Fruit fly (Drosophila melanogaster): ENCODE measurements around the gene beat-VII.
A peak's percentile ranks its signal among the peaks of the same experiment; 100 is the strongest.

beat-VII gene

DNA sequence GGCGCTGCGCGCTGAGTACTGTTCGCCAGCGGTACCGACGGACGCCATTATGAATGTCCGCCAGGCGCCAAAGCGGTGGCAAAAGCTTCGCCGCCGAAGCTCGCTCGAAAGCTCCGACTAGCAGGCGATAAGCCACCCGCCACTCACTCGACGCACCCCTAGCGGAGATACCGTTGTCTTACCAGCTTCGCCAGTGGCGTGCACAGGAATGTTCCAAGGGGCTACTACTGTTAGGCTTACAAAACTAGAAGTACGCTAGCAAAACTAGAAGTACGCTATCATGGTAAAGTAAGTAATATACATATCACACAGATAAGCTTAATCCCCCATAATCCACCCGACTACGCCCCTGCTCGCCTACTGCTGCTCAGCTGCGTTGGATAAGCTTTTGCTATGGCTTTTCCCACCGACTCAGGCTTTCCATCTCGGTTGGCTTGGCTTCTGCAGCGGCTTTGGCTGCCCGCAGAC lies 32.4 kb upstream of the beat-VII start, which contains the start of gene amon (continued):
- TF ChIP-seq pho (GFP tag; optimal IDR thresholded peaks at IDR 0.05) (peak; percentile 99), chm (GFP tag; IDR thresholded peaks at IDR 0.05) (peak; percentile 96), CG11456 (GFP tag; IDR thresholded peaks at IDR 0.05) (peak; percentile 99), Rfx (GFP tag; IDR thresholded peaks at IDR 0.05) (peak; percentile 100), NC2α (GFP tag; optimal IDR thresholded peaks at IDR 0.05) (peak; percentile 94), CG8944 (GFP tag; optimal IDR thresholded peaks at IDR 0.05) (peak; percentile 98), CG6654 (GFP tag; optimal IDR thresholded peaks at IDR 0.05) (peak; percentile 90), bigmax (GFP tag; optimal IDR thresholded peaks at IDR 0.05) (peak; percentile 77), nerfin-2 (GFP tag; IDR thresholded peaks at IDR 0.05; ENCODE audit: partially characterized antibody) (no peak), BEAF-32 (GFP tag; optimal IDR thresholded peaks at IDR 0.05) (peak; percentile 36), wek (GFP tag; optimal IDR thresholded peaks at IDR 0.05) (peak; percentile 94), CG15479 (GFP tag; optimal IDR thresholded peaks at IDR 0.05) (no peak), CG7963 (GFP tag; IDR thresholded peaks at IDR 0.05; ENCODE audit: partially characterized antibody) (no peak), CG7556 (GFP tag; optimal IDR thresholded peaks at IDR 0.05) (peak; percentile 99), H2.0 (GFP tag; IDR thresholded peaks at IDR 0.05) (peak; percentile 98), CG3726 (GFP tag; IDR thresholded peaks at IDR 0.05) (peak; percentile 97), NK7.1 (GFP tag; optimal IDR thresholded peaks at IDR 0.05) (peak; percentile 98), CG2199 (GFP tag; IDR thresholded peaks at IDR 0.05) (peak; percentile 98), CG14710 (tag; optimal IDR thresholded peaks at IDR 0.05) (peak; percentile 77), Side (GFP tag; optimal IDR thresholded peaks at IDR 0.05) (peak; percentile 99), CTCF (GFP tag; optimal IDR thresholded peaks at IDR 0.05) (peak; percentile 70), Ets97D (GFP tag; optimal IDR thresholded peaks at IDR 0.05) (peak; percentile 95), sc (optimal IDR thresholded peaks at IDR 0.05) (no peak), sc (GFP tag; optimal IDR thresholded peaks at IDR 0.05) (peak; percentile 89), D19A (tag; optimal IDR thresholded peaks at IDR 0.05) (peak; percentile 90), CG13287 (GFP tag; IDR thresholded peaks at IDR 0.05; ENCODE audit: partially characterized antibody) (peak; percentile 26), dati (GFP tag; IDR thresholded peaks at IDR 0.05) (peak; percentile 95), croc (GFP tag; conservative IDR thresholded peaks at IDR 0.05) (peak; percentile 92), lab (GFP tag; optimal IDR thresholded peaks at IDR 0.05) (peak; percentile 100), CG8478 (optimal IDR thresholded peaks at IDR 0.05) (no peak), CG2202 (tag; optimal IDR thresholded peaks at IDR 0.05) (peak; percentile 61), Meics (GFP tag; optimal IDR thresholded peaks at IDR 0.05) (peak; percentile 99), Bgb (GFP tag; IDR thresholded peaks at IDR 0.05; ENCODE audit: partially characterized antibody) (peak; percentile 31; the same call in 1 of the 2 replicates), CG9876 (GFP tag; optimal IDR thresholded peaks at IDR 0.05) (peak; percentile 98), Awh (GFP tag; IDR thresholded peaks at IDR 0.05) (peak; percentile 98), Jarid2 (GFP tag; optimal IDR thresholded peaks at IDR 0.05) (peak; percentile 84), CG33213 (GFP tag; optimal IDR thresholded peaks at IDR 0.05) (peak; percentile 98), CG9609 (GFP tag; optimal IDR thresholded peaks at IDR 0.05) (peak; percentile 99), NC2β (GFP tag; optimal IDR thresholded peaks at IDR 0.05) (peak; percentile 94), unc-4 (GFP tag; IDR thresholded peaks at IDR 0.05; ENCODE audit: partially characterized antibody) (no peak), Drgx (GFP tag; IDR thresholded peaks at IDR 0.05) (peak; percentile 98), CG15011 (GFP tag; optimal IDR thresholded peaks at IDR 0.05) (peak; percentile 98), Nf-YC (tag; optimal IDR thresholded peaks at IDR 0.05) (peak; percentile 91), CG3838 (GFP tag; optimal IDR thresholded peaks at IDR 0.05) (peak; percentile 93), twi (tag; optimal IDR thresholded peaks at IDR 0.05) (peak; percentile 86), inv (GFP tag; IDR thresholded peaks at IDR 0.05; ENCODE audit: partially characterized antibody) (no peak), gcm2 (GFP tag; optimal IDR thresholded peaks at IDR 0.05) (peak; percentile 96), z (GFP tag; IDR thresholded peaks at IDR 0.05) (peak; percentile 74), Dfd (GFP tag; optimal IDR thresholded peaks at IDR 0.05) (peak in 1 of 2 experiments; percentile 94), Oli (tag; optimal IDR thresholded peaks at IDR 0.05) (peak; percentile 97), HmgD (GFP tag; optimal IDR thresholded peaks at IDR 0.05) (peak; percentile 97), CG11560 (tag; IDR thresholded peaks at IDR 0.05) (peak; percentile 94)
